Worm (Caenorhabditis elegans) whole organism, young adult: ENCODE measurements around the gene srx-85.

Experiments
- ama-1 ChIP-seq, 3 experiments: fragments of 150-350 bp in 1 of 3; sonication (generic microtip) in 2 of 3; optimal IDR thresholded peaks; 2 replicates each; lab custom pipeline; 2014 to 2018; ENCODE audit warnings: missing biosample characterization in 2 of 3, missing genetic modification characterization in 2 of 3, missing genetic modification reagents in 2 of 3
- attf-3 ChIP-seq: fragments of 200-800 bp; sonication (Bioruptor generic); conservative IDR thresholded peaks from 2 replicates; pipeline ENCODE4 v1.3.6; 2022; ENCODE audit warnings: missing genetic modification reagents, missing genetic modification characterization, missing compliant biosample characterization
- dpl-1 ChIP-seq: fragments of 150-350 bp; optimal IDR thresholded peaks from 2 replicates; lab custom pipeline; 2014; ENCODE audit warnings: missing biosample characterization, missing genetic modification reagents, missing genetic modification characterization
- egl-18 ChIP-seq: fragments of 200-800 bp; sonication (Bioruptor generic); IDR thresholded peaks from 2 replicates; pipeline ENCODE4 v1.3.6; 2022; ENCODE audit warnings: missing genetic modification reagents, missing genetic modification characterization, missing compliant biosample characterization
- him-1 ChIP-seq: sonication (generic microtip); optimal IDR thresholded peaks from 2 replicates; lab custom pipeline; 2016; ENCODE audit warnings: missing genotype, missing genetic modification reagents, missing genetic modification characterization, missing compliant biosample characterization
- pha-4 ChIP-seq: fragments of 150-350 bp; sonication (generic microtip); optimal IDR thresholded peaks from 2 replicates; lab custom pipeline; 2014; ENCODE audit warnings: missing biosample characterization, missing genetic modification reagents, missing genetic modification characterization
- unc-62 ChIP-seq: fragments of 150-350 bp; optimal IDR thresholded peaks from 2 replicates; lab custom pipeline; 2014; ENCODE audit warnings: missing biosample characterization, missing genetic modification reagents, missing genetic modification characterization

DNA sequence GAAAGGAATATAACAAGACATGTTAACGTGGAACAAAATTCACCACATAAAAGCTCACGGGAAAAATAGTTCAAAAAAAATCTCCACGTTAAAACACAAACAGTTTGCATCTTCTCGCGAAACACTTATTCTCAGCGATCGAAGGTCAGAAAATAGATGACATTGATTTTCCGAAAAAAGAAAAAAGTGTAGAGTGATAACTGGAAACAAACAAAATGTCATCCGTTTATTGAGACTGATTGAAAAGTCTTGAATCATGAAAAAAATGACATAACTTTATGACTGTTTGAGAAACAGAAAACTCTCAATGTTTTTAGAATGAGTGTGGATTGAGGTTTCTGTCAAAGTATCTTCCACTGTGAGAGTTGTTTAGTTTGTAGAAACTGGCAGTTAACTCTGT, 34.7 kb upstream of the srx-85 start, which contains the start of gene C55A6.4:
- TF ChIP-seq egl-18 (no peak), ama-1 (optimal IDR thresholded peaks at IDR 0.05; lab: Kevin White, UChicago) (no peak), ama-1 (GFP tag; optimal IDR thresholded peaks at IDR 0.05; lab: Kevin White, UChicago) (no peak), dpl-1 (GFP tag; lab: Kevin White, UChicago) (no peak), pha-4 (tag; lab: Kevin White, UChicago) (no peak), him-1 (tag; lab: Kevin White, UChicago) (no peak), unc-62 (no peak), attf-3 (GFP tag; lab: Robert Waterston, UW) (no peak)
